Worm (Caenorhabditis elegans) whole organism, young adult: ENCODE measurements around the gene fcmt-1.

ENCODE experiments used
- B0019.2 ChIP-seq: fragments of 200-800 bp; sonication (Bioruptor generic); conservative IDR thresholded peaks from 2 replicates; pipeline ENCODE4 v1.3.6; 2022; ENCODE audit warnings: missing genetic modification reagents, missing genetic modification characterization, missing compliant biosample characterization
- F33H1.4 ChIP-seq: fragments of 200-800 bp; sonication (Bioruptor generic); IDR thresholded peaks from 2 replicates; pipeline ENCODE4 v1.3.6; 2022; ENCODE audit warnings: missing genetic modification reagents, missing genetic modification characterization, missing compliant biosample characterization
- F37B4.10 ChIP-seq: fragments of 200-800 bp; sonication (Bioruptor generic); IDR thresholded peaks from 2 replicates; pipeline ENCODE4 v1.3.6; 2022; ENCODE audit warnings: missing genetic modification characterization, missing compliant biosample characterization
- K11D2.4 ChIP-seq: fragments of 200-800 bp; sonication (Bioruptor generic); IDR thresholded peaks from 2 replicates; pipeline ENCODE4 v1.3.6; 2022; ENCODE audit warnings: missing genetic modification reagents, missing genetic modification characterization, missing compliant biosample characterization
- K12H6.12 ChIP-seq: fragments of 200-800 bp; sonication (Bioruptor generic); optimal IDR thresholded peaks from 2 replicates; lab custom pipeline; 2018; ENCODE audit warnings: mild to moderate bottlenecking, missing genetic modification characterization, missing compliant biosample characterization
- Y56A3A.18 ChIP-seq: fragments of 200-800 bp; sonication (Bioruptor generic); IDR thresholded peaks from 2 replicates; pipeline ENCODE4 v1.3.6; 2022; ENCODE audit warnings: missing genetic modification reagents, missing genetic modification characterization, missing compliant biosample characterization
- Y67H2A.10 ChIP-seq: fragments of 200-800 bp; sonication (Bioruptor generic); conservative IDR thresholded peaks from 2 replicates; pipeline ENCODE4 v1.3.6; 2022; ENCODE audit warnings: missing genetic modification reagents, missing genetic modification characterization, missing compliant biosample characterization
- ama-1 ChIP-seq, 3 experiments: fragments of 150-350 bp in 1 of 3; sonication (generic microtip) in 2 of 3; optimal IDR thresholded peaks; 2 replicates each; lab custom pipeline; 2014 to 2018; ENCODE audit warnings: missing biosample characterization in 2 of 3, missing genetic modification characterization in 2 of 3, missing genetic modification reagents in 2 of 3
- aptf-2 ChIP-seq: fragments of 200-800 bp; sonication (Bioruptor generic); conservative IDR thresholded peaks from 2 replicates; pipeline ENCODE4 v1.3.6; 2022; ENCODE audit warnings: missing genetic modification reagents, missing genetic modification characterization, missing compliant biosample characterization
- aptf-3 ChIP-seq: fragments of 200-800 bp; sonication (Bioruptor generic); IDR thresholded peaks from 2 replicates; pipeline ENCODE4 v1.3.6; 2022; ENCODE audit warnings: missing genetic modification characterization, missing compliant biosample characterization
- attf-3 ChIP-seq: fragments of 200-800 bp; sonication (Bioruptor generic); conservative IDR thresholded peaks from 2 replicates; pipeline ENCODE4 v1.3.6; 2022; ENCODE audit warnings: missing genetic modification reagents, missing genetic modification characterization, missing compliant biosample characterization
- cebp-1 ChIP-seq, 2 experiments: fragments of 200-800 bp in 1 of 2; sonication (Bioruptor generic) in 1 of 2; sonication (generic microtip) in 1 of 2; IDR thresholded peaks in 1 of 2; optimal IDR thresholded peaks in 1 of 2; 2 replicates each; pipeline versions ENCODE4 v1.3.6 to Lab custom; 2017 to 2022; ENCODE audit warnings: missing compliant biosample characterization in 2 of 2, missing genetic modification characterization in 2 of 2, mild to moderate bottlenecking in 1 of 2, missing genetic modification reagents in 1 of 2, moderate library complexity in 1 of 2
- ceh-100 ChIP-seq: fragments of 200-800 bp; sonication (Bioruptor generic); IDR thresholded peaks from 2 replicates; pipeline ENCODE4 v1.3.6; 2022; ENCODE audit warnings: missing genetic modification reagents, missing genetic modification characterization, missing compliant biosample characterization
- ceh-27 ChIP-seq: fragments of 200-800 bp; sonication (Bioruptor generic); optimal IDR thresholded peaks from 2 replicates; lab custom pipeline; 2018; ENCODE audit warnings: mild to moderate bottlenecking, missing genetic modification characterization, moderate library complexity, missing compliant biosample characterization
- ceh-40 ChIP-seq: fragments of 200-800 bp; sonication (Bioruptor generic); IDR thresholded peaks from 2 replicates; pipeline ENCODE4 v1.3.6; 2022; ENCODE audit warnings: missing genetic modification characterization, missing compliant biosample characterization
- ceh-79 ChIP-seq: sonication (generic microtip); optimal IDR thresholded peaks from 2 replicates; lab custom pipeline; 2017; ENCODE audit warnings: mild to moderate bottlenecking, missing genetic modification characterization, missing compliant biosample characterization
- die-1 ChIP-seq: sonication (generic microtip); optimal IDR thresholded peaks from 2 replicates; lab custom pipeline; 2016; ENCODE audit warnings: missing genotype, mild to moderate bottlenecking, missing genetic modification characterization, missing compliant biosample characterization
- efl-1 ChIP-seq: fragments of 150-350 bp; optimal IDR thresholded peaks from 2 replicates; lab custom pipeline; 2014; ENCODE audit warnings: missing biosample characterization, missing genetic modification reagents, missing genetic modification characterization
- fkh-3 ChIP-seq: sonication (generic microtip); optimal IDR thresholded peaks from 2 replicates; lab custom pipeline; 2016; ENCODE audit warnings: mild to moderate bottlenecking, missing genetic modification characterization, missing compliant biosample characterization
- gei-17 ChIP-seq: fragments of 200-800 bp; sonication (Bioruptor generic); optimal IDR thresholded peaks from 2 replicates; lab custom pipeline; 2018; ENCODE audit warnings: mild to moderate bottlenecking, missing genetic modification characterization, missing compliant biosample characterization
- him-1 ChIP-seq: sonication (generic microtip); optimal IDR thresholded peaks from 2 replicates; lab custom pipeline; 2016; ENCODE audit warnings: missing genotype, missing genetic modification reagents, missing genetic modification characterization, missing compliant biosample characterization
- hmg-1.2 ChIP-seq: fragments of 200-800 bp; sonication (Bioruptor generic); IDR thresholded peaks from 2 replicates; pipeline ENCODE4 v1.3.6; 2022; ENCODE audit warnings: missing genetic modification reagents, missing genetic modification characterization, missing compliant biosample characterization
- hrde-1 ChIP-seq: sonication (generic microtip); optimal IDR thresholded peaks from 2 replicates; lab custom pipeline; 2016; ENCODE audit warnings: missing genetic modification characterization, mild to moderate bottlenecking, missing compliant biosample characterization, moderate library complexity, missing genotype, missing genetic modification reagents, borderline replicate concordance
- lag-1 ChIP-seq: fragments of 200-800 bp; sonication (Bioruptor generic); IDR thresholded peaks from 2 replicates; pipeline ENCODE4 v1.3.6; 2022; ENCODE audit warnings: missing genetic modification reagents, missing genetic modification characterization, missing compliant biosample characterization
- let-526 ChIP-seq: fragments of 200-800 bp; sonication (Bioruptor generic); IDR thresholded peaks from 2 replicates; pipeline ENCODE4 v1.3.6; 2022; ENCODE audit warnings: missing genetic modification reagents, missing genetic modification characterization, missing compliant biosample characterization
- lin-35 ChIP-seq, 3 experiments: fragments of 150-350 bp in 2 of 3; sonication (generic microtip) in 1 of 3; optimal IDR thresholded peaks; 2 replicates each; lab custom pipeline; 2014 to 2018; ENCODE audit warnings: missing biosample characterization in 3 of 3, missing genetic modification characterization in 3 of 3, missing genetic modification reagents in 3 of 3
- lin-40 ChIP-seq: sonication (generic microtip); optimal IDR thresholded peaks from 2 replicates; lab custom pipeline; 2016; ENCODE audit warnings: missing genetic modification characterization, mild to moderate bottlenecking, missing compliant biosample characterization, missing genotype, missing genetic modification reagents
- mcd-1 ChIP-seq: fragments of 200-800 bp; sonication (Bioruptor generic); IDR thresholded peaks from 2 replicates; pipeline ENCODE4 v1.3.6; 2022; ENCODE audit warnings: missing genetic modification reagents, missing genetic modification characterization, missing compliant biosample characterization
- nhr-27 ChIP-seq: fragments of 200-800 bp; sonication (Bioruptor generic); optimal IDR thresholded peaks from 2 replicates; lab custom pipeline; 2018; ENCODE audit warnings: mild to moderate bottlenecking, missing genetic modification characterization, moderate library complexity, missing compliant biosample characterization
- rcor-1 ChIP-seq: fragments of 200-800 bp; sonication (Bioruptor generic); IDR thresholded peaks from 2 replicates; pipeline ENCODE4 v1.3.6; 2022; ENCODE audit warnings: missing genetic modification reagents, missing genetic modification characterization, missing compliant biosample characterization
- sea-2 ChIP-seq: fragments of 200-800 bp; sonication (Bioruptor generic); IDR thresholded peaks from 2 replicates; pipeline ENCODE4 v1.3.6; 2022; ENCODE audit warnings: missing genetic modification characterization, missing compliant biosample characterization
- snpc-3.4 ChIP-seq: sonication (generic microtip); optimal IDR thresholded peaks from 2 replicates; lab custom pipeline; 2017; ENCODE audit warnings: missing genetic modification characterization, mild to moderate bottlenecking, missing compliant biosample characterization, antibody characterized with exemption, moderate library complexity, missing genotype, missing genetic modification reagents
- snpc-4 ChIP-seq, 5 experiments: fragments of 150-350 bp in 1 of 5; sonication (generic microtip) in 4 of 5; optimal IDR thresholded peaks; 2 replicates each; lab custom pipeline; 2014 to 2018; ENCODE audit warnings: missing genetic modification characterization in 5 of 5, missing biosample characterization in 3 of 5, antibody characterized with exemption in 2 of 5, mild to moderate bottlenecking in 2 of 5, missing compliant biosample characterization in 2 of 5, missing genotype in 2 of 5, moderate library complexity in 2 of 5, missing genetic modification reagents in 1 of 5
- unc-62 ChIP-seq: fragments of 150-350 bp; optimal IDR thresholded peaks from 2 replicates; lab custom pipeline; 2014; ENCODE audit warnings: missing biosample characterization, missing genetic modification reagents, missing genetic modification characterization
- zfh-2 ChIP-seq: fragments of 200-800 bp; sonication (Bioruptor generic); conservative IDR thresholded peaks from 2 replicates; pipeline ENCODE4 v1.3.6; 2022; ENCODE audit warnings: missing genetic modification reagents, missing genetic modification characterization, missing compliant biosample characterization
- ztf-25 ChIP-seq: fragments of 200-800 bp; sonication (Bioruptor generic); IDR thresholded peaks from 2 replicates; pipeline ENCODE4 v1.3.6; 2022; ENCODE audit warnings: missing genetic modification reagents, missing genetic modification characterization, missing compliant biosample characterization
- ztf-28 ChIP-seq: fragments of 200-800 bp; sonication (Bioruptor generic); IDR thresholded peaks from 2 replicates; pipeline ENCODE4 v1.3.6; 2022; ENCODE audit warnings: missing genetic modification reagents, missing genetic modification characterization, missing compliant biosample characterization
- ztf-3 ChIP-seq: fragments of 200-800 bp; sonication (Bioruptor generic); optimal IDR thresholded peaks from 2 replicates; lab custom pipeline; 2018; ENCODE audit warnings: mild to moderate bottlenecking, missing genetic modification characterization, missing compliant biosample characterization
- ztf-6 ChIP-seq: fragments of 200-800 bp; sonication (Bioruptor generic); IDR thresholded peaks from 2 replicates; pipeline ENCODE4 v1.3.6; 2022; ENCODE audit warnings: missing genetic modification reagents, missing genetic modification characterization, missing compliant biosample characterization

Gene fcmt-1

ce11 chrII:11724362-11724761 lies 15.0 kb upstream of the fcmt-1 start:
- TF ChIP-seq hmg-1.2 (GFP tag; lab: Robert Waterston, UW) (peak; percentile 53; the same call in 1 of the 2 replicates), snpc-4 (GFP tag; optimal IDR thresholded peaks at IDR 0.05; lab: Kevin White, UChicago) (no peak), snpc-4 (tag; optimal IDR thresholded peaks at IDR 0.05; lab: Kevin White, UChicago) (peak in 1 of 4 experiments; percentile 5), fkh-3 (no peak), lag-1 (GFP tag; lab: Robert Waterston, UW) (no peak), lin-40 (tag; lab: Kevin White, UChicago) (peak; percentile 34), efl-1 (peak; percentile 29), sea-2 (GFP tag; lab: Robert Waterston, UW) (no peak), lin-35 (GFP tag; optimal IDR thresholded peaks at IDR 0.05; lab: Kevin White, UChicago) (peak in 1 of 3 experiments; percentile 9), ztf-25 (GFP tag; lab: Robert Waterston, UW) (no peak), K12H6.12 (tag; lab: Kevin White, UChicago) (peak; percentile 26), let-526 (GFP tag; lab: Robert Waterston, UW) (no peak), him-1 (no peak), hrde-1 (no peak), ceh-40 (GFP tag; lab: Robert Waterston, UW) (no peak), nhr-27 (tag; lab: Kevin White, UChicago) (no peak), cebp-1 (GFP tag; IDR thresholded peaks at IDR 0.05; lab: Robert Waterston, UW) (no peak), cebp-1 (tag; optimal IDR thresholded peaks at IDR 0.05; lab: Kevin White, UChicago) (peak; percentile 33), mcd-1 (GFP tag; lab: Robert Waterston, UW) (no peak), zfh-2 (GFP tag; lab: Robert Waterston, UW) (0 out of 2 replicates have a peak, but pooled peaks have one; percentile 40)

ce11 chrII:11723904-11724303 lies 14.5 kb upstream of the fcmt-1 start, which contains the start of gene ldh-1:
Gene ldh-1 (plus strand): TSS chrII:11724204.
- TF ChIP-seq ztf-3 (no peak), K11D2.4 (GFP tag; lab: Robert Waterston, UW) (no peak), ztf-28 (no peak), attf-3 (GFP tag; lab: Robert Waterston, UW) (no peak), hrde-1 (no peak), F33H1.4 (GFP tag; lab: Robert Waterston, UW) (no peak), ceh-27 (GFP tag; lab: Kevin White, UChicago) (no peak)

ce11 chrII:11722164-11722563 lies 12.8 kb upstream of the fcmt-1 start:
- no peak for TF ChIP-seq aptf-2 (GFP tag; lab: Robert Waterston, UW)
- no peak for TF ChIP-seq ztf-6 (GFP tag; lab: Robert Waterston, UW)
- TF ChIP-seq unc-62 (GFP tag; lab: Kevin White, UChicago), result no peak
- no peak for TF ChIP-seq rcor-1 (GFP tag; lab: Robert Waterston, UW)
- no peak for TF ChIP-seq Y56A3A.18 (GFP tag; lab: Robert Waterston, UW)
- no peak for TF ChIP-seq lin-40 (tag; lab: Kevin White, UChicago)
- TF ChIP-seq K12H6.12 (tag; lab: Kevin White, UChicago), result no peak
- TF ChIP-seq B0019.2 (GFP tag; lab: Robert Waterston, UW), result no peak
- TF ChIP-seq ceh-79 (tag; lab: Kevin White, UChicago), result no peak
- no peak for TF ChIP-seq attf-3 (GFP tag; lab: Robert Waterston, UW)
- no peak for TF ChIP-seq die-1 (tag; lab: Kevin White, UChicago)
- no peak for TF ChIP-seq snpc-3.4 (tag; lab: Kevin White, UChicago)
- no peak for TF ChIP-seq Y67H2A.10 (GFP tag; lab: Robert Waterston, UW)
- TF ChIP-seq gei-17, result no peak
- no peak for TF ChIP-seq F37B4.10 (GFP tag; lab: Robert Waterston, UW)
- no peak for TF ChIP-seq ceh-100 (GFP tag; lab: Robert Waterston, UW)
- TF ChIP-seq ama-1 (optimal IDR thresholded peaks at IDR 0.05; lab: Kevin White, UChicago), result no peak
- no peak for TF ChIP-seq ama-1 (GFP tag; optimal IDR thresholded peaks at IDR 0.05; lab: Kevin White, UChicago)
- no peak for TF ChIP-seq aptf-3
- TF ChIP-seq, all 124 proteins: peak for 0
